Worm (Caenorhabditis elegans): ENCODE data around the gene clec-27.

DNA sequence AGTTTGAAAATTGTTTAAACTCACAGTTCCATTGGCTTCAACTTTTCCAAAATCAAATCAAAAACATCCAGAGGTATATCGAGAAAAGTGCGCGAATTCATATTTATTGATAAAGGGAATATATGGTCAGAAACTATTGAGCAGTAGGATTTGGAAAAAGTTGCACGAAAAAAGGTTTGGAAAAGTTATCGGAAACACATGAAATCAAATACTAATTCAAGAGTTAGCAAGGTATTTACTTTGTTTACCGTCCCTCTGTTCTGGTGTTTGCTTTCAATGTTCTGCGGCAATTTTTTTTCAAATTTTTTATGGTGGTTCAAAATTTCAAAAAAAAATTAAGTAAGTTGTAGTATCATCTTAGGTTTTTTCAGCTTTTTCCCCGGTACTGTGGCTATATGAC, 44.9 kb downstream of the clec-27 start, which contains the start of gene fbxa-45:
- TF ChIP-seq unc-62 (GFP tag; optimal IDR thresholded peaks at IDR 0.05): no peak
- TF ChIP-seq unc-120 (tag; optimal IDR thresholded peaks at IDR 0.05; ENCODE audit: poor library complexity, severe bottlenecking): no peak

All from whole organism, mixed stage, embryonic.